Fruit fly (Drosophila melanogaster) whole organism, embryonic: ENCODE measurements around the gene CG8173.

Experiments used
- Asciz ChIP-seq: fragments of 200-800 bp; sonication (Bioruptor generic); optimal IDR thresholded peaks from 2 replicates; lab custom pipeline; 2017; ENCODE audit warnings: missing biosample characterization, mild to moderate bottlenecking, missing genetic modification characterization, missing genetic modification reagents
- BEAF-32 ChIP-seq: fragments of 200-800 bp; sonication (Bioruptor generic); optimal IDR thresholded peaks from 3 replicates; lab custom pipeline; 2017; ENCODE audit warnings: missing biosample characterization, missing genetic modification characterization, mild to moderate bottlenecking, moderate library complexity, missing genetic modification reagents
- CG12104 ChIP-seq: fragments of 200-800 bp; sonication (Bioruptor generic); optimal IDR thresholded peaks from 3 replicates; lab custom pipeline; 2016; ENCODE audit warnings: missing biosample characterization, missing genetic modification characterization
- CG12769 ChIP-seq: fragments of 200-800 bp; sonication (Bioruptor generic); optimal IDR thresholded peaks from 2 replicates; lab custom pipeline; 2019; ENCODE audit warnings: missing biosample characterization, mild to moderate bottlenecking, missing genetic modification characterization, moderate library complexity
- CG12942 ChIP-seq: fragments of 200-800 bp; sonication (Bioruptor generic); optimal IDR thresholded peaks from 3 replicates; lab custom pipeline; 2016; ENCODE audit warnings: missing biosample characterization, missing genetic modification characterization
- CG13287 ChIP-seq: fragments of 200-800 bp; sonication (Bioruptor generic); IDR thresholded peaks from 2 replicates; pipeline ENCODE4 v1.3.6; 2022; ENCODE audit warnings: missing biosample characterization, missing genetic modification characterization; ENCODE audit not compliant: partially characterized antibody
- CG13894 ChIP-seq: fragments of 200-800 bp; sonication (Bioruptor generic); optimal IDR thresholded peaks from 3 replicates; lab custom pipeline; 2018; ENCODE audit warnings: missing biosample characterization, mild to moderate bottlenecking, missing genetic modification characterization, moderate library complexity
- CG15479 ChIP-seq: fragments of 200-800 bp; sonication (Bioruptor generic); optimal IDR thresholded peaks from 3 replicates; lab custom pipeline; 2019; ENCODE audit warnings: missing biosample characterization, mild to moderate bottlenecking, missing genetic modification characterization, moderate library complexity
- CG1647 ChIP-seq: fragments of 200-800 bp; sonication (Bioruptor generic); optimal IDR thresholded peaks from 3 replicates; lab custom pipeline; 2016; ENCODE audit warnings: missing biosample characterization, missing genetic modification characterization
- CG17361 ChIP-seq: fragments of 200-800 bp; sonication (Bioruptor generic); IDR thresholded peaks from 3 replicates; pipeline ENCODE4 v1.3.6; 2022; ENCODE audit warnings: missing biosample characterization, missing genetic modification characterization
- CG1792 ChIP-seq: fragments of 200-800 bp; sonication (Bioruptor generic); optimal IDR thresholded peaks from 2 replicates; lab custom pipeline; 2016; ENCODE audit warnings: missing biosample characterization, missing genetic modification characterization
- CG18764 ChIP-seq: fragments of 200-800 bp; sonication (Bioruptor generic); optimal IDR thresholded peaks from 3 replicates; lab custom pipeline; 2016; ENCODE audit warnings: missing biosample characterization, missing genetic modification characterization
- CG2199 ChIP-seq: fragments of 200-800 bp; sonication (Bioruptor generic); IDR thresholded peaks from 3 replicates; pipeline ENCODE4 v1.3.6; 2022; ENCODE audit warnings: missing biosample characterization, missing genetic modification characterization
- CG3281 ChIP-seq: fragments of 200-800 bp; sonication (Bioruptor generic); optimal IDR thresholded peaks from 3 replicates; lab custom pipeline; 2017; ENCODE audit warnings: missing biosample characterization, mild to moderate bottlenecking, missing genetic modification characterization
- CG33557 ChIP-seq: fragments of 200-800 bp; sonication (Bioruptor generic); optimal IDR thresholded peaks from 2 replicates; lab custom pipeline; 2019; ENCODE audit warnings: missing biosample characterization, mild to moderate bottlenecking, missing genetic modification characterization, moderate library complexity
- CG34224 ChIP-seq: fragments of 200-800 bp; sonication (Bioruptor generic); IDR thresholded peaks from 3 replicates; pipeline ENCODE4 v1.3.6; 2022; ENCODE audit warnings: missing biosample characterization, missing genetic modification characterization; ENCODE audit not compliant: partially characterized antibody
- CG6175 ChIP-seq: fragments of 200-800 bp; sonication (Bioruptor generic); IDR thresholded peaks from 3 replicates; pipeline ENCODE4 v1.3.6; 2022; ENCODE audit warnings: missing biosample characterization, missing genetic modification characterization
- CG6254 ChIP-seq: fragments of 200-800 bp; sonication (Bioruptor generic); optimal IDR thresholded peaks from 3 replicates; lab custom pipeline; 2017; ENCODE audit warnings: mild to moderate bottlenecking, missing biosample characterization, missing genetic modification reagents, missing genetic modification characterization
- CG8359 ChIP-seq: fragments of 200-800 bp; sonication (Bioruptor generic); optimal IDR thresholded peaks from 2 replicates; lab custom pipeline; 2017; ENCODE audit warnings: missing biosample characterization, mild to moderate bottlenecking, missing genetic modification characterization, borderline replicate concordance
- CG8388 ChIP-seq: fragments of 200-800 bp; sonication (Bioruptor generic); optimal IDR thresholded peaks from 2 replicates; lab custom pipeline; 2019; ENCODE audit warnings: missing biosample characterization, mild to moderate bottlenecking, missing genetic modification characterization, moderate library complexity
- CG9609 ChIP-seq: fragments of 200-800 bp; sonication (Bioruptor generic); optimal IDR thresholded peaks from 3 replicates; lab custom pipeline; 2016; ENCODE audit warnings: missing biosample characterization, missing genetic modification characterization
- CG9727 ChIP-seq: fragments of 200-800 bp; sonication (Bioruptor generic); optimal IDR thresholded peaks from 3 replicates; lab custom pipeline; 2017; ENCODE audit warnings: missing biosample characterization, mild to moderate bottlenecking, missing genetic modification characterization
- CkIIα-i1 ChIP-seq: fragments of 200-800 bp; sonication (Bioruptor generic); IDR thresholded peaks from 2 replicates; pipeline ENCODE4 v1.3.6; 2022; ENCODE audit warnings: missing biosample characterization, missing genetic modification characterization
- Ets97D ChIP-seq: fragments of 200-800 bp; sonication (Bioruptor generic); optimal IDR thresholded peaks from 3 replicates; lab custom pipeline; 2016; ENCODE audit warnings: missing biosample characterization, missing genetic modification characterization
- Fer3 ChIP-seq: fragments of 200-800 bp; sonication (Bioruptor generic); optimal IDR thresholded peaks from 2 replicates; lab custom pipeline; 2018; ENCODE audit warnings: missing biosample characterization, mild to moderate bottlenecking, missing genetic modification characterization, moderate library complexity
- Hr51 ChIP-seq, 2 experiments: fragments of 200-800 bp; sonication (Bioruptor generic); optimal IDR thresholded peaks; 2 replicates in 1 of 2; 3 replicates in 1 of 2; lab custom pipeline; 2016 to 2018; ENCODE audit warnings: missing biosample characterization in 2 of 2, missing genetic modification characterization in 2 of 2, mild to moderate bottlenecking in 1 of 2, moderate library complexity in 1 of 2
- Kr ChIP-seq: fragments of 200-800 bp; sonication (Bioruptor generic); optimal IDR thresholded peaks from 2 replicates; lab custom pipeline; 2017; ENCODE audit warnings: missing biosample characterization, mild to moderate bottlenecking, missing genetic modification characterization
- MBD-R2 ChIP-seq: fragments of 200-800 bp; sonication (Bioruptor generic); IDR thresholded peaks from 2 replicates; pipeline ENCODE4 v1.3.6; 2022; ENCODE audit warnings: missing biosample characterization, missing genetic modification characterization
- NfI ChIP-seq: fragments of 200-800 bp; sonication (Bioruptor generic); optimal IDR thresholded peaks from 3 replicates; lab custom pipeline; 2018; ENCODE audit warnings: missing biosample characterization, mild to moderate bottlenecking, missing genetic modification characterization, moderate library complexity
- Xbp1 ChIP-seq: fragments of 200-800 bp; sonication (Bioruptor generic); optimal IDR thresholded peaks from 3 replicates; lab custom pipeline; 2016; ENCODE audit warnings: missing biosample characterization, mild to moderate bottlenecking, missing genetic modification characterization
- abd-A ChIP-seq: fragments of 200-800 bp; sonication (Bioruptor generic); optimal IDR thresholded peaks from 3 replicates; lab custom pipeline; 2019; ENCODE audit warnings: missing biosample characterization, mild to moderate bottlenecking, missing genetic modification characterization, moderate library complexity
- ac ChIP-seq: fragments of 200-800 bp; sonication (Bioruptor generic); optimal IDR thresholded peaks from 3 replicates; lab custom pipeline; 2017; ENCODE audit warnings: missing biosample characterization, mild to moderate bottlenecking, missing genetic modification characterization
- br ChIP-seq: fragments of >200 bp; optimal IDR thresholded peaks from 2 replicates; lab custom pipeline; 2017
- caup ChIP-seq: fragments of 200-800 bp; sonication (Bioruptor generic); optimal IDR thresholded peaks from 3 replicates; lab custom pipeline; 2017; ENCODE audit warnings: missing biosample characterization, mild to moderate bottlenecking, missing genetic modification characterization, moderate library complexity; ENCODE audit not compliant: severe bottlenecking
- dysf ChIP-seq: fragments of 200-800 bp; sonication (Bioruptor generic); IDR thresholded peaks from 3 replicates; pipeline ENCODE4 v1.3.6; 2022; ENCODE audit warnings: missing biosample characterization, missing genetic modification characterization
- ftz-f1 ChIP-seq: fragments of 200-800 bp; sonication (Bioruptor generic); optimal IDR thresholded peaks from 2 replicates; lab custom pipeline; 2016; ENCODE audit warnings: missing biosample characterization, missing genetic modification characterization
- grn ChIP-seq: fragments of 200-800 bp; sonication (Bioruptor generic); optimal IDR thresholded peaks from 3 replicates; lab custom pipeline; 2017; ENCODE audit warnings: missing biosample characterization, missing genetic modification characterization
- mld ChIP-seq: fragments of 200-800 bp; sonication (Bioruptor generic); IDR thresholded peaks from 3 replicates; pipeline ENCODE4 v1.3.6; 2022; ENCODE audit warnings: missing biosample characterization, missing genetic modification characterization; ENCODE audit not compliant: partially characterized antibody
- nom ChIP-seq: fragments of 200-800 bp; sonication (Bioruptor generic); optimal IDR thresholded peaks from 2 replicates; lab custom pipeline; 2017; ENCODE audit warnings: missing biosample characterization, missing genetic modification characterization, mild to moderate bottlenecking, moderate library complexity, missing genetic modification reagents
- repo ChIP-seq: fragments of 200-800 bp; sonication (Bioruptor generic); optimal IDR thresholded peaks from 2 replicates; lab custom pipeline; 2016; ENCODE audit warnings: missing biosample characterization, missing genetic modification characterization
- sd ChIP-seq: fragments of 200-800 bp; sonication (Bioruptor generic); optimal IDR thresholded peaks from 3 replicates; lab custom pipeline; 2018; ENCODE audit warnings: missing biosample characterization, mild to moderate bottlenecking, missing genetic modification characterization, moderate library complexity
- sens ChIP-seq: fragments of 200-800 bp; sonication (Bioruptor generic); peaks from one replicate; lab custom pipeline; 2016; ENCODE audit warnings: missing biosample characterization, missing genetic modification characterization
- sqz ChIP-seq: fragments of 200-800 bp; sonication (Bioruptor generic); optimal IDR thresholded peaks from 3 replicates; lab custom pipeline; 2018; ENCODE audit warnings: missing biosample characterization, mild to moderate bottlenecking, missing genetic modification characterization
- sug ChIP-seq: fragments of 200-800 bp; optimal IDR thresholded peaks from 2 replicates; lab custom pipeline; 2019; ENCODE audit warnings: missing biosample characterization, mild to moderate bottlenecking, missing genetic modification characterization, moderate library complexity
- tup ChIP-seq: fragments of 200-800 bp; sonication (Bioruptor generic); optimal IDR thresholded peaks from 2 replicates; lab custom pipeline; 2016; ENCODE audit warnings: missing biosample characterization, mild to moderate bottlenecking, missing genetic modification characterization, moderate library complexity
- vnd ChIP-seq: fragments of 200-800 bp; sonication (Bioruptor generic); IDR thresholded peaks from 3 replicates; pipeline ENCODE4 v1.3.6; 2022; ENCODE audit warnings: missing biosample characterization, missing genetic modification characterization; ENCODE audit not compliant: partially characterized antibody

Gene CG8173

dm6 chrX:17751658-17752057 lies 42.2 kb upstream of the CG8173 start (continued):
- TF ChIP-seq Hr51 (GFP tag; optimal IDR thresholded peaks at IDR 0.05; lab: Kevin White, UChicago) (peak in 1 of 2 experiments; percentile 40), br (no peak), vnd (GFP tag; lab: Robert Waterston, UW) (no peak), CG18764 (GFP tag; lab: Kevin White, UChicago) (no peak), CG6175 (GFP tag; lab: Robert Waterston, UW) (no peak), Ets97D (GFP tag; lab: Kevin White, UChicago) (peak; percentile 9), NfI (GFP tag; lab: Kevin White, UChicago) (peak; percentile 27), tup (GFP tag; lab: Kevin White, UChicago) (no peak), ftz-f1 (GFP tag; lab: Kevin White, UChicago) (no peak), caup (no peak), MBD-R2 (GFP tag; lab: Robert Waterston, UW) (no peak), CG1792 (GFP tag; lab: Kevin White, UChicago) (peak; percentile 18), CG6254 (GFP tag; lab: Kevin White, UChicago) (no peak), CG12104 (GFP tag; lab: Kevin White, UChicago) (no peak), dysf (peak; percentile 60; the same call in 2 of the 3 replicates), CG9609 (GFP tag; lab: Kevin White, UChicago) (peak; percentile 39), sug (tag; lab: Kevin White, UChicago) (peak; percentile 42), CG8388 (GFP tag; lab: Kevin White, UChicago) (no peak), CG13894 (tag; lab: Kevin White, UChicago) (peak; percentile 37), CG34224 (GFP tag; lab: Robert Waterston, UW) (no peak), CG8359 (GFP tag; lab: Kevin White, UChicago) (no peak), Xbp1 (GFP tag; lab: Kevin White, UChicago) (peak; percentile 71), mld (GFP tag; lab: Robert Waterston, UW) (no peak), Asciz (GFP tag; lab: Kevin White, UChicago) (no peak), CG3281 (GFP tag; lab: Kevin White, UChicago) (no peak), CG17361 (GFP tag; lab: Robert Waterston, UW) (peak; percentile 45; the same call in 2 of the 3 replicates), Kr (GFP tag; lab: Kevin White, UChicago) (no peak)

dm6 chrX:17745705-17746416 lies 36.4 kb upstream of the CG8173 start:
- no peak for TF ChIP-seq CkIIα-i1 (GFP tag; lab: Robert Waterston, UW)
- TF ChIP-seq CG12942 (GFP tag; lab: Kevin White, UChicago), result no peak
- peak; percentile 18 for TF ChIP-seq sqz (GFP tag; lab: Kevin White, UChicago)
- peak; percentile 23 for TF ChIP-seq sens
- TF ChIP-seq nom (GFP tag; lab: Kevin White, UChicago), result peak; percentile 38
- peak; percentile 15 for TF ChIP-seq sd (tag; lab: Kevin White, UChicago)
- TF ChIP-seq ac (GFP tag; lab: Kevin White, UChicago), result peak; percentile 82

- TF ChIP-seq BEAF-32 (GFP tag; lab: Kevin White, UChicago) (no peak), Fer3 (tag; lab: Kevin White, UChicago) (no peak), CG9727 (GFP tag; lab: Kevin White, UChicago) (no peak), CG15479 (peak; percentile 43), CG6175 (GFP tag; lab: Robert Waterston, UW) (no peak), repo (GFP tag; lab: Kevin White, UChicago) (no peak), CG13894 (tag; lab: Kevin White, UChicago) (peak; percentile 3), CG1647 (no peak), CG12769 (tag; lab: Kevin White, UChicago) (no peak), CG13287 (GFP tag; lab: Robert Waterston, UW) (no peak), CG33557 (GFP tag; lab: Kevin White, UChicago) (peak; percentile 34), grn (GFP tag; lab: Kevin White, UChicago) (peak; percentile 91), abd-A (tag; lab: Kevin White, UChicago) (no peak), CG2199 (GFP tag; lab: Robert Waterston, UW) (peak; percentile 30; the same call in 1 of the 3 replicates)
Observed at dm6 chrX:17743598-17743997, 34.1 kb upstream of the CG8173 start.
